Fruit fly (Drosophila melanogaster) Kc167 (cell line): ENCODE data around the gene vri.

Experiments used
- Myc ChIP-seq: fragments of >200 bp; optimal IDR thresholded peaks from 2 replicates; lab custom pipeline; 2017; ENCODE audit warnings: missing external identifiers
- Sin3A ChIP-seq: fragments of >200 bp; optimal IDR thresholded peaks from 2 replicates; lab custom pipeline; 2018; ENCODE audit warnings: missing external identifiers
- h ChIP-seq: fragments of >200 bp; optimal IDR thresholded peaks from 3 replicates; lab custom pipeline; 2018; ENCODE audit warnings: missing external identifiers
- insv ChIP-seq: fragments of >200 bp; optimal IDR thresholded peaks from 3 replicates; lab custom pipeline; 2018; ENCODE audit warnings: missing external identifiers
- psq ChIP-seq: fragments of >200 bp; optimal IDR thresholded peaks from 2 replicates; lab custom pipeline; 2017; ENCODE audit warnings: missing external identifiers
- ttk ChIP-seq: sonication (Bioruptor generic); optimal IDR thresholded peaks from 2 replicates; lab custom pipeline; 2017; ENCODE audit warnings: missing external identifiers

The vri gene

DNA sequence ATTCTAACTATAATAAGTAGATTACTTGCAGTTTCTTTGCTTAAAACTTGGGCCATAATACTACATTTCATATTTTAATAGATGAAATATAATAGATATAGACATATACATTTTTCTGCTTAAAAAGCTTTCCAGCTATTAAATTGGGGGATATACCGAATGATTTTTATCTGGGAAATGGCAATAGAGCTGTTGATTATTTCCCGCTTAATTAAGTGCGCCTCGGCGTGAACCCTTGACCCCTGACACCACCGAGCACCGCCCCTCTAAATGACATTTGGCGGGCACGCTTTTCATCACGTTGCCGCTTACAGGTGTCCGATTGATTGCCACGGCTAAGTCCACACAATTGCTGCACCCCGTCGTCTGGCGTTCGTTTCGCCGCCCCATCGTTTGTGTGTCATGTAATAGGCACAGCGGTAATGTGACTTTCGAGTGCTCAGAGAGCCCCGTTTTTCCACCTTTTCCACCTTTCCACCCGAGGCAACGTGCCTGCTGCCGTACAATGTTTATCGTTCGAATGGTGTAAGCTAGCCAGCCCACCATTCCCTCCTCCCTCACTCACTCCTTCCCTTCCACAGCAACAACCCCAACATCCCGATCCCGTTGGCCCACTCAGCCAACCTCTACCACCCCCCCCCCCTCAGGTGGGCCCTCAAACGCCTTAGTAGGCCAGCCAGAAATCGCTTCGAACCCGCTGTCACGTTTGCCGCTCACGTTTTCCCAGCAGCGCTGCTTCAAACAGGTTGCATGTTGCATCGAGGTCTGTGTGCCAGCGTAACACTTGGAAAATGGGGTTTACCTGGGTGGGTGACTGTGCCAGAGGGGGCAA, 12.3 kb downstream of the vri start:
- TF ChIP-seq ttk (lab: Kevin White, UChicago) (no peak), Sin3A (lab: Kevin White, UChicago) (no peak), psq (no peak), insv (lab: Kevin White, UChicago) (no peak), Myc (lab: Kevin White, UChicago) (no peak), h (lab: Kevin White, UChicago) (no peak)

DNA sequence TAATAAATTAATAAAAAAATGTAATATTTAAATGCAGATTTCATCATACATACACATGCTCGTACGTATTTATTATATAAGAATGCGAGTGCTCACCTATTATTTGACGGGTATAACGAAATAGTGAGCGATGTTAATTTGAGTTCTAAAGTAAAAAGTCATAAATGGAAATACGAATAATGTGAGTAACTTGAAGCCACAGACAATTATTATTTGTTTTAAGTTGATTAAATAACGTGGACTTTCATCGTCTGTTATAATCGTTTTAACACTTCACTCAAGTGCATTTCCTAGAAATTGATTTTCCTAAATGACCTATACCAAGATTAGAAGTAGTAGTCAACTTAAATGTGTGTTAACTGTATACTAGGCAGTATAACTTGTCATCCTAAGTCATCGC, 13.5 kb downstream of the vri start:
- TF ChIP-seq insv (lab: Kevin White, UChicago), result no peak
- no peak for TF ChIP-seq h (lab: Kevin White, UChicago)
- no peak for TF ChIP-seq psq
- no peak for TF ChIP-seq ttk (lab: Kevin White, UChicago)
- TF ChIP-seq Myc (lab: Kevin White, UChicago), result no peak
- no peak for TF ChIP-seq Sin3A (lab: Kevin White, UChicago)

DNA sequence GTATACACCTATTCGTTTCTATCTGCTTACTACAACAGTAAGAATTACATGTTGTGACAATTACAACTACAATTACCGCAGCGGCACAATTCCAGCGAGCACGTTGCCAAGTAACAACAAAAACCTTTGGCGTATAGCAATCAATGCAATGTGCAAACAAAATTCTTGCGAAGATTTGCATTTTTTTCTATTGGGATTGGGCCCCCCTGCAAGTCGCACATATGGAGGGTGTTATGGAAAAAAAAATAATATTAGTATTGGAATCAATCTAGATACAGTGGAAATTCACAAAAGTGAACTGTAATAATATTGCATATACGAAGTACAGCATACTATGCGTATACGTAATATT, 13.9 kb downstream of the vri start:
- TF ChIP-seq psq, result no peak
- no peak for TF ChIP-seq Myc (lab: Kevin White, UChicago)
- no peak for TF ChIP-seq h (lab: Kevin White, UChicago)
- no peak for TF ChIP-seq insv (lab: Kevin White, UChicago)
- TF ChIP-seq ttk (lab: Kevin White, UChicago), result no peak
- TF ChIP-seq Sin3A (lab: Kevin White, UChicago), result no peak

DNA sequence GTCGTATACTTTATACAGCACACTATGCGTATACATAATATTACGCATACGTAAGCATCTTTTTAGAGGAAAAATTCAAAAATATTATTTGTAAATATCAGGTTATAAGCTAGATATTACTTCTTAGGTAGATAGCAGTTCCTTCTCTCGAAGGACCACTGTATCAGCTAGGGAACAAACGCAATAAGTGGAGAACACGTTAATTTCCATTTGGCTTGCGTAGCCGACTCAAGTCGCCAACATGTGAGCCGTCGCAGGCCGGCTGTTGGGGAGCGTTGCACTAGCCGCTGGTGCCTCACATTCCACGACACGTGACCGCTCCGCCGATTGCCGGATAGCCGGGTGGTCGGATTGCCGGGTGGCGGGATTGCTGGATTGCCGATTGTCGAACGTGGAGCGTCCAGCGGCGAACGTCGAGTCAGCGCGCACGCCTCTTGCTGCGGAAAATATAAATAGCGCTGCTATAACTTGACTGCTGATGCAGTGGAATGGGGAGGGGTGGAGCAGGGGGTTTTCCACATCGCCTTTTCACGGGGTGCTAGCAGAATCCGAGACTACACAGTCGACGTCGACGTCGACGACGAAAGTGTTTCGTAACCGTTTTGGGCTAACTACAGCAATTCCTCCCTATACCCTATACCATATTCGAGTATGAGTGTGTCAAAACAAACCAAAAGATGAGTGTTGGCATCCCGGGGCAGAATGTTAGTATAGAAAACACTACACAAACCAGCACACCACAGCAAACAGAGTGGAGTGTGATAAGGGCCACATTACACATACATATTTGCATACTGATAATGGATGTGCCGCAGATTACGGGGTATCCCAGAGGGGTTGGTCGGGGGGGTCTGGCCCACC, 14.5 kb downstream of the vri start:
- no peak for TF ChIP-seq ttk (lab: Kevin White, UChicago)
- TF ChIP-seq psq, result no peak
- no peak for TF ChIP-seq insv (lab: Kevin White, UChicago)

DNA sequence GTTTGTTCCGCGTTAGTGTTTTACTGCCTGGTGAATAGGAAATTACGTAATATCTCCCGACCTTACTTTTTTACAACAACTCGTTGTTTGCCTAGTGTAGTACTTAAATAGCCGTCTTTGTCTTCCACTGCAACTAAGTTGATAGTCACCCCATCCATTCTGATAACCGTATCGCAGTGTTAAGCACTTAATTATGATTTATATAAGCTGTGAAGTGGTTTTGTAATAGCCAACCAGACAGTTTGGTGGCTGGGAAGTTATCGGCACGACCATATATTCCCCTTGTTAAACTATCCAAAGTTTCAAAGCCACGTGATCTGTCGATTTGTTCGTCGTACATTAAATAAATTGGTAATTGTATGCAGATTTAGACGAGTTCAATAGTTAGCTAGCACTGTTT, 15.6 kb downstream of the vri start:
- TF ChIP-seq insv (lab: Kevin White, UChicago) (no peak), ttk (lab: Kevin White, UChicago) (no peak), Sin3A (lab: Kevin White, UChicago) (no peak), psq (no peak), Myc (lab: Kevin White, UChicago) (no peak), h (lab: Kevin White, UChicago) (no peak)

DNA sequence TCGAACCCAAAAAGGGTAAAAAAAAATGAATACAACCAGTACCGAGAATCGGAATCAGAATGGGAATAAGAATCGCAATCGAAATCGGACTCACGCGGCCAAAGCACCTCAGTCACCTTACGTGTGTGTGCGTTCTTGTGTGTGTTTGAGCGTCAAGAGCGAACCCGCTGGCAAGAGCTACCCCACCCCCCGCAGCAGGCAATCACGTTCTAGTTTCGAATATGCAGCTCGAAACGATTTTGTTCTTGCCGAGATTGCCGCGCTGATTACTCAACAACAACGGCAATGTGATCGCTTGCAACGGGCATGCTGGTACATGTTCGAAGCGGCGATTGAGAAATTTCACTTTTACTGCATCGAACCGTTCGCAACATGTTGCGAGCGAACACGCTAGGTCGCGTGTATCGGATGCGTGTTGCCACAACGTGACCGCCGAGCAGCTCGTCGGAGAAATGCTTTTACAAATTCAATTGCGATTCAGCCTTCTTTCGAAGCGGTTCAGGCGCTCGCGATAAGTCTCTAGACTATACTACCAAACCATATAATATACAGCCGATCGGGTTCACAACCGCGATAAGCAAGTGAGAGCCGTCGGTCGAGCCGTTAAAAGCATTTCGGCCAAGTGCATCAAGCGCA, 16.6 kb downstream of the vri start:
- no peak for TF ChIP-seq h (lab: Kevin White, UChicago)
- no peak for TF ChIP-seq ttk (lab: Kevin White, UChicago)
- no peak for TF ChIP-seq psq
- no peak for TF ChIP-seq insv (lab: Kevin White, UChicago)
- TF ChIP-seq Sin3A (lab: Kevin White, UChicago), result no peak
- TF ChIP-seq Myc (lab: Kevin White, UChicago), result no peak

DNA sequence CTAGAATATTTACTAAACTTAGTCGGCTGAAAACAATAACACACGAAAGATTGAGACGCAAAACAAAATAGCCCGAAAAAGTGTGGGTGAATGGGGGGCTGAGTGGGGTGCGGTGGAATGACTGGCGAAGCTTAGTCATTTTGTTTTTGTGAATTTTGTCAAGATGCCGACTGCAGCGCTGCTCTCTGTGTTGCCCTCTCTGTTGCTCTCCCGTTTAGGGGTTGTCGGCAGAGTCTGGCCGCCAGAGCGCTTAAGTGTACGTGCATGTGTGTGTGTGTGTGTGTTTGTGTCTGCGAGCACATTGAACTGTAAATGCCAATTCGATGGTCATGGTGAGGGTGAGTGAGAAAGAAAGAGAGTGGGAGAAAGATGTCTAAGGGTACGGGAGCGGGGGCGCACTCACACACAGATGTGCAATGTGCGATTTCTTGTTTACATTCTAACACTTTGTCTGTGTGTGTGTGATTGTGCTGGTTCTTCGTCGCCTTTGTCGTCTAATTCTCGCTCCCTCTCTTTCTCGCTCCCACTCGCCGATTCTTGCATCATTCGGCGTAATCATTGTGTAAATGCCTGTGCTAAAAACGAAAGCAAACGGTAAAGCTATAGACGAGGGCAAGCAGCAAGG, 17.7 kb downstream of the vri start:
- TF ChIP-seq Myc (lab: Kevin White, UChicago), result no peak
- TF ChIP-seq Sin3A (lab: Kevin White, UChicago), result no peak
- no peak for TF ChIP-seq insv (lab: Kevin White, UChicago)
- no peak for TF ChIP-seq psq
- TF ChIP-seq h (lab: Kevin White, UChicago), result no peak
- TF ChIP-seq ttk (lab: Kevin White, UChicago), result no peak

DNA sequence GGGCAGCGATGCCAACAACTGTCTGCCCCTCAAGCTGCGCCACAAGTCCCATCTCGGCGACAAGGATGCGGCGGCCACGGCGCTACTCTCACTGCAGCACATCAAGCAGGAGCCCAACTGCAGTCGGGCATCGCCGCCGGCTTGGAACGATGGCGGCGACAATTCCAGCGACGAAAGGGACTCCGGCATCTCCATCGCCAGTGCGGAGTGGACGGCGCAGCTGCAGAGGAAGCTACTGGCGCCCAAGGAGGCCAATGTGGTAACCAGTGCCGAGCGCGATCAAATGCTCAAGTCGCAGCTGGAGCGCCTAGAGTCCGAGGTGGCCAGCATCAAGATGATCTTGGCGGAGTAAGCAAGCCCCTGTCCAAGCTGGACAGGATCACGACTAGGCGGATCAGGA, 20.6 kb downstream of the vri start:
- TF ChIP-seq insv (lab: Kevin White, UChicago) (no peak), psq (no peak), ttk (lab: Kevin White, UChicago) (no peak), Sin3A (lab: Kevin White, UChicago) (no peak), h (lab: Kevin White, UChicago) (no peak), Myc (lab: Kevin White, UChicago) (no peak)

DNA sequence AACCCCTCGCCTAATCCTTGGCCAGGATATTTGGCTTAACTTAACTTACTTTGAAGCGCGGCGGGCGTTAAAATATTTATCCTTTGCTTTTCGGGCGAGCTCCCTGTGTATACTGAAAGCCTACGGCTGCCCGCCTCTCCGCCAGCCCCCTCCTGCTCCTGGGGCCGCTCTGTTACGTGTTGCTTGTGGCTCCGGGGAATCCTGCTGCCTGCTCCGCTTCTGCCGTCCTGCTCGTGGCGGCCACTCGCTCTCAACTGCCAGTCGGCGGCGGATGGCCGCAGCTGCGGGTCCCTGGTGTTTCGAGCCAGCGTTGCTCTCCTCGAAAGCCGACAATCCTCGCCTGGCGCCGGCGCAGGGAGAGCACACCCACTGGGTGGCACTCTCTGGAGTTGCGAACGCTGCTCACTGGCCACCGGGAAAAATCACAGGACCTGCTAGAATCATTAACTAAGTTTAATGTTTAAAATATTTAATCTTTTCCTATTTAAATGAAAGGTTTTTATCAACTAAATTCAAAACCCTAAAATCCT, 26.0 kb downstream of the vri start, which contains the start of gene CG14024:
TSS of gene CG14024 (minus strand) at position 266 of the 530 bp plus-strand sequence.
- no peak for TF ChIP-seq Sin3A (lab: Kevin White, UChicago)
- TF ChIP-seq ttk (lab: Kevin White, UChicago), result no peak
- TF ChIP-seq psq, result no peak
- no peak for TF ChIP-seq Myc (lab: Kevin White, UChicago)
- no peak for TF ChIP-seq h (lab: Kevin White, UChicago)
- no peak for TF ChIP-seq insv (lab: Kevin White, UChicago)

DNA sequence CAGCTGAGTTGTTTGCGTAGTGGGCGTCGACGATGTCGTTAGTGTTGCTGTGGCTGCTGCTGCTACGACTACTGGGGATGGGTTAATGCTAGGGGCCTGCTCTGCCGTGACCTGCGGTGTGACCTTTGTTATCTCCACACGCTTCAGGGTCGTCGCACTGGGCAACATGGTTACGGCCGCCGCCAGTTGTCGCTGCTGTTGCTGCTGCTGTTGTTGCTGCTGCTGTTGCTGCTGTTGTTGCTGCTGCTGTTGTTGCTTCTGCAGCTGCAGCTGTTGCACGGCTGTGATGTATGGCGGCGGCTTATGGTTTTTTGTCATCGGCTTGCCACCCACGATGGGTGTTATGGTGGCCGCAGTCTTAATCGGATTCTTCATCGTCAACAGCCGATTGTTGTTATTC, 31.3 kb downstream of the vri start:
- TF ChIP-seq psq, result no peak
- TF ChIP-seq Myc (lab: Kevin White, UChicago), result no peak
- TF ChIP-seq insv (lab: Kevin White, UChicago), result no peak
- TF ChIP-seq ttk (lab: Kevin White, UChicago), result no peak
- TF ChIP-seq h (lab: Kevin White, UChicago), result no peak
- TF ChIP-seq Sin3A (lab: Kevin White, UChicago), result no peak
